Worm (Caenorhabditis elegans) whole organism, L2 larva: ENCODE data around the gene col-187.

Source experiments
- C34F6.9 ChIP-seq: fragments of 150-350 bp; optimal IDR thresholded peaks from 2 replicates; lab custom pipeline; 2014; ENCODE audit warnings: missing biosample characterization, missing genetic modification characterization
- F13H6.1 ChIP-seq: sonication (generic microtip); optimal IDR thresholded peaks from 2 replicates; lab custom pipeline; 2016; ENCODE audit warnings: missing genetic modification characterization, missing compliant biosample characterization
- blmp-1 ChIP-seq: sonication (generic microtip); optimal IDR thresholded peaks from 2 replicates; lab custom pipeline; 2017; ENCODE audit warnings: missing genetic modification characterization, mild to moderate bottlenecking, missing compliant biosample characterization, antibody characterized with exemption, moderate library complexity; ENCODE audit not compliant: insufficient read depth
- ceh-16 ChIP-seq: fragments of 150-350 bp; optimal IDR thresholded peaks from 2 replicates; lab custom pipeline; 2014; ENCODE audit warnings: missing biosample characterization, missing genetic modification characterization
- ceh-82 ChIP-seq: fragments of 150-350 bp; optimal IDR thresholded peaks from 2 replicates; lab custom pipeline; 2014; ENCODE audit warnings: missing biosample characterization, missing genetic modification characterization
- fos-1 ChIP-seq: fragments of 150-350 bp; optimal IDR thresholded peaks from 2 replicates; lab custom pipeline; 2014; ENCODE audit warnings: missing biosample characterization, missing genetic modification characterization
- lsy-2 ChIP-seq, 2 experiments: fragments of 150-350 bp in 1 of 2; sonication (generic microtip) in 1 of 2; optimal IDR thresholded peaks; 2 replicates each; lab custom pipeline; 2014 to 2017; ENCODE audit warnings: missing biosample characterization in 2 of 2, missing genetic modification characterization in 2 of 2
- mab-5 ChIP-seq: fragments of 150-350 bp; optimal IDR thresholded peaks from 2 replicates; lab custom pipeline; 2014; ENCODE audit warnings: missing biosample characterization, missing genetic modification characterization
- nhr-237 ChIP-seq: fragments of 150-350 bp; optimal IDR thresholded peaks from 2 replicates; lab custom pipeline; 2014; ENCODE audit warnings: missing biosample characterization, missing genetic modification characterization
- nhr-25 ChIP-seq: fragments of 150-350 bp; sonication (generic microtip); optimal IDR thresholded peaks from 3 replicates; lab custom pipeline; 2014; ENCODE audit warnings: missing biosample characterization, missing genetic modification characterization
- skn-1 ChIP-seq: sonication (generic microtip); optimal IDR thresholded peaks from 2 replicates; lab custom pipeline; 2017; ENCODE audit warnings: missing biosample characterization, missing genetic modification characterization
- snpc-4 ChIP-seq: fragments of 150-350 bp; optimal IDR thresholded peaks from 2 replicates; lab custom pipeline; 2014; ENCODE audit warnings: missing biosample characterization, missing genetic modification characterization
- unc-39 ChIP-seq: fragments of 150-350 bp; optimal IDR thresholded peaks from 2 replicates; lab custom pipeline; 2014; ENCODE audit warnings: missing biosample characterization, missing genetic modification characterization
- ztf-1 ChIP-seq: fragments of 200-800 bp; sonication (Bioruptor generic); conservative IDR thresholded peaks from 2 replicates; pipeline ENCODE4 v1.3.6; 2022; ENCODE audit warnings: missing genetic modification characterization, missing compliant biosample characterization

ce11 chrX:16058845-16059244 lies 13.8 kb upstream of the col-187 start, which contains the start of gene T27A8.2:
- TF ChIP-seq nhr-237 (tag; lab: Kevin White, UChicago) (no peak), lsy-2 (tag; optimal IDR thresholded peaks at IDR 0.05; lab: Kevin White, UChicago) (no peak), skn-1 (tag; lab: Kevin White, UChicago) (no peak), snpc-4 (tag; lab: Kevin White, UChicago) (no peak), mab-5 (tag; lab: Kevin White, UChicago) (no peak), nhr-25 (tag; lab: Kevin White, UChicago) (no peak), blmp-1 (tag; lab: Kevin White, UChicago) (no peak), ceh-82 (no peak), ceh-16 (tag; lab: Kevin White, UChicago) (no peak), fos-1 (no peak), F13H6.1 (tag; lab: Kevin White, UChicago) (no peak), unc-39 (tag; lab: Kevin White, UChicago) (no peak), ztf-1 (no peak), C34F6.9 (tag; lab: Kevin White, UChicago) (no peak)
